Worm (Caenorhabditis elegans): ENCODE data around the gene glr-8.

glr-8 gene

ce11 chrX:6519946-6520345 is 14.2 kb downstream of the glr-8 start:
- TF ChIP-seq nhr-23 (tag; optimal IDR thresholded peaks at IDR 0.05) (peak; percentile 79), ceh-28 (tag; optimal IDR thresholded peaks at IDR 0.05) (no peak)

- TF ChIP-seq nhr-25 (tag; optimal IDR thresholded peaks at IDR 0.05) (no peak), elt-3 (tag; optimal IDR thresholded peaks at IDR 0.05) (no peak), elt-2 (tag; optimal IDR thresholded peaks at IDR 0.05) (peak; percentile 80), nhr-43 (tag; optimal IDR thresholded peaks at IDR 0.05; ENCODE audit: poor library complexity, severe bottlenecking) (peak; percentile 5), pqm-1 (tag; optimal IDR thresholded peaks at IDR 0.05) (peak; percentile 41), skn-1 (tag; optimal IDR thresholded peaks at IDR 0.05) (peak; percentile 82)
Measured at ce11 chrX:6520644-6521043, 14.9 kb downstream of the glr-8 start.

- no peak for TF ChIP-seq aly-2 (tag; optimal IDR thresholded peaks at IDR 0.05)
- no peak for TF ChIP-seq ZK546.5 (tag; optimal IDR thresholded peaks at IDR 0.05)
- TF ChIP-seq nhr-77 (tag; optimal IDR thresholded peaks at IDR 0.05), result no peak
- TF ChIP-seq ama-1 (optimal IDR thresholded peaks at IDR 0.05), result peak; percentile 15
- TF ChIP-seq pqm-1 (tag; optimal IDR thresholded peaks at IDR 0.05), result peak; percentile 90
- no peak for TF ChIP-seq hmg-11 (tag; optimal IDR thresholded peaks at IDR 0.05)
- TF ChIP-seq ztf-4 (tag; optimal IDR thresholded peaks at IDR 0.05), result no peak
- TF ChIP-seq nfya-1 (tag; optimal IDR thresholded peaks at IDR 0.05; ENCODE audit: insufficient read depth), result no peak
- TF ChIP-seq elt-2 (tag; optimal IDR thresholded peaks at IDR 0.05), result peak; percentile 93
- no peak for TF ChIP-seq nhr-43 (tag; optimal IDR thresholded peaks at IDR 0.05; ENCODE audit: poor library complexity, severe bottlenecking)
- no peak for TF ChIP-seq lin-15B (tag; optimal IDR thresholded peaks at IDR 0.05)
- peak; percentile 59 for TF ChIP-seq jun-1 (tag; optimal IDR thresholded peaks at IDR 0.05)
- TF ChIP-seq egl-5 (tag; optimal IDR thresholded peaks at IDR 0.05), result no peak
- peak; percentile 36 for TF ChIP-seq pha-4 (tag; optimal IDR thresholded peaks at IDR 0.05)
- TF ChIP-seq tbx-2 (tag; optimal IDR thresholded peaks at IDR 0.05), result no peak
- TF ChIP-seq eor-1 (tag; optimal IDR thresholded peaks at IDR 0.05), result no peak
Measured at ce11 chrX:6522634-6523070, 16.9 kb downstream of the glr-8 start.

DNA sequence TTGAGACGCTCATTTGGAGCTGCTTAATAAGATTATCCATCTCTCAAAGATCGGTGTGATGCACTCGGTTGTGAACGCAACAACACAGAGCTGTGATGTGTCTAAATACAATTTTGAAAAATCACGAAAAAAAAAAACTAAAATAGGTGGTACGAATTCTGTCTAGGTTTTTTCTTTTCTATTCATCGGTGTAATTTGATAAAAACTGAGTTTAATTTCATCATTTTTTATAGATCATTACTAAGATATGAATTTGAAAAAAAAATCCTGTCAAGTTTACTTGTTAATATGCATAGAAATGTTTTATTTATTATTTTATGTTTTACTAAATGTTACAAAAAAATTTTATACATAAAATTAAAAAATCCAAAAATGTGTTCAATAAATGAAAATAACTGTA is 24.3 kb downstream of the glr-8 start, which contains the start of gene ceh-60:
Gene ceh-60, minus strand, starts transcription at position 101 of the 400 bp plus-strand sequence.
- TF ChIP-seq nhr-237 (tag; optimal IDR thresholded peaks at IDR 0.05) (no peak), nhr-25 (tag; optimal IDR thresholded peaks at IDR 0.05) (no peak), egl-5 (tag; optimal IDR thresholded peaks at IDR 0.05) (no peak), nhr-76 (tag; optimal IDR thresholded peaks at IDR 0.05) (no peak), ztf-11 (tag; optimal IDR thresholded peaks at IDR 0.05) (no peak), aly-2 (tag; optimal IDR thresholded peaks at IDR 0.05) (no peak), snpc-4 (tag; optimal IDR thresholded peaks at IDR 0.05) (no peak), jun-1 (tag; optimal IDR thresholded peaks at IDR 0.05) (no peak), hmg-11 (tag; optimal IDR thresholded peaks at IDR 0.05) (no peak), fos-1 (tag; optimal IDR thresholded peaks at IDR 0.05) (no peak), ceh-16 (tag; optimal IDR thresholded peaks at IDR 0.05) (no peak), R02D3.7 (tag; optimal IDR thresholded peaks at IDR 0.05) (no peak), zag-1 (tag; optimal IDR thresholded peaks at IDR 0.05) (no peak), mdl-1 (tag; optimal IDR thresholded peaks at IDR 0.05) (no peak), pha-4 (tag; optimal IDR thresholded peaks at IDR 0.05) (no peak), ceh-9 (tag; optimal IDR thresholded peaks at IDR 0.05) (no peak)

- TF ChIP-seq jun-1 (tag; optimal IDR thresholded peaks at IDR 0.05) (no peak), mml-1 (tag; optimal IDR thresholded peaks at IDR 0.05) (no peak), hmg-11 (tag; optimal IDR thresholded peaks at IDR 0.05) (no peak), daf-12 (tag; optimal IDR thresholded peaks at IDR 0.05) (no peak), nhr-77 (tag; optimal IDR thresholded peaks at IDR 0.05) (no peak), elt-2 (tag; optimal IDR thresholded peaks at IDR 0.05) (peak; percentile 93), nfya-1 (tag; optimal IDR thresholded peaks at IDR 0.05; ENCODE audit: insufficient read depth) (no peak), pha-4 (tag; optimal IDR thresholded peaks at IDR 0.05) (peak; percentile 4), fos-1 (tag; optimal IDR thresholded peaks at IDR 0.05) (no peak), nhr-11 (tag; optimal IDR thresholded peaks at IDR 0.05) (no peak), R02D3.7 (tag; optimal IDR thresholded peaks at IDR 0.05) (no peak), nhr-28 (tag; optimal IDR thresholded peaks at IDR 0.05) (no peak), pqm-1 (tag; optimal IDR thresholded peaks at IDR 0.05) (peak; percentile 21)
Measured at ce11 chrX:6530591-6530990, 24.8 kb downstream of the glr-8 start.

All from whole organism, L3 larva.